Worm (Caenorhabditis elegans) whole organism, L4 larva: ENCODE results near the gene srbc-38.

Experiments used
- aly-2 ChIP-seq: sonication (generic microtip); optimal IDR thresholded peaks from 2 replicates; lab custom pipeline; 2018; ENCODE audit warnings: missing biosample characterization, missing genetic modification characterization
- ceh-82 ChIP-seq: sonication (generic microtip); optimal IDR thresholded peaks from 2 replicates; lab custom pipeline; 2017; ENCODE audit warnings: missing biosample characterization, missing genetic modification characterization
- dpl-1 ChIP-seq: fragments of 150-350 bp; optimal IDR thresholded peaks from 2 replicates; lab custom pipeline; 2014; ENCODE audit warnings: missing biosample characterization, missing genetic modification reagents, missing genetic modification characterization
- fos-1 ChIP-seq: fragments of 150-350 bp; optimal IDR thresholded peaks from 2 replicates; lab custom pipeline; 2014; ENCODE audit warnings: missing biosample characterization, missing genetic modification characterization
- lir-3 ChIP-seq: sonication (generic microtip); optimal IDR thresholded peaks from 2 replicates; lab custom pipeline; 2016; ENCODE audit warnings: mild to moderate bottlenecking, missing genetic modification characterization, missing compliant biosample characterization
- madf-9 ChIP-seq: fragments of 200-800 bp; sonication (Bioruptor generic); conservative IDR thresholded peaks from 2 replicates; pipeline ENCODE4 v1.3.6; 2022; ENCODE audit warnings: missing genetic modification reagents, missing genetic modification characterization, missing compliant biosample characterization
- mdl-1 ChIP-seq, 2 experiments: fragments of 150-350 bp in 1 of 2; sonication (generic microtip) in 1 of 2; optimal IDR thresholded peaks; 2 replicates each; lab custom pipeline; 2014 to 2017; ENCODE audit warnings: missing biosample characterization in 2 of 2, missing genetic modification characterization in 2 of 2
- nhr-11 ChIP-seq: fragments of 150-350 bp; optimal IDR thresholded peaks from 2 replicates; lab custom pipeline; 2014; ENCODE audit warnings: missing biosample characterization, missing genetic modification characterization
- nhr-237 ChIP-seq: sonication (generic microtip); optimal IDR thresholded peaks from 2 replicates; lab custom pipeline; 2017; ENCODE audit warnings: missing biosample characterization, missing genetic modification characterization
- nhr-28 ChIP-seq: fragments of 150-350 bp; optimal IDR thresholded peaks from 2 replicates; lab custom pipeline; 2014; ENCODE audit warnings: missing biosample characterization, missing genetic modification characterization
- nhr-6 ChIP-seq: fragments of 150-350 bp; optimal IDR thresholded peaks from 2 replicates; lab custom pipeline; 2014; ENCODE audit warnings: missing biosample characterization, missing genetic modification characterization
- nhr-76 ChIP-seq: fragments of 150-350 bp; optimal IDR thresholded peaks from 2 replicates; lab custom pipeline; 2014; ENCODE audit warnings: missing biosample characterization, missing genetic modification characterization
- nhr-77 ChIP-seq: fragments of 150-350 bp; optimal IDR thresholded peaks from 2 replicates; lab custom pipeline; 2014; ENCODE audit warnings: missing biosample characterization, missing genetic modification characterization
- ztf-11 ChIP-seq: fragments of 150-350 bp; optimal IDR thresholded peaks from 2 replicates; lab custom pipeline; 2014; ENCODE audit warnings: missing biosample characterization, missing genetic modification characterization

DNA sequence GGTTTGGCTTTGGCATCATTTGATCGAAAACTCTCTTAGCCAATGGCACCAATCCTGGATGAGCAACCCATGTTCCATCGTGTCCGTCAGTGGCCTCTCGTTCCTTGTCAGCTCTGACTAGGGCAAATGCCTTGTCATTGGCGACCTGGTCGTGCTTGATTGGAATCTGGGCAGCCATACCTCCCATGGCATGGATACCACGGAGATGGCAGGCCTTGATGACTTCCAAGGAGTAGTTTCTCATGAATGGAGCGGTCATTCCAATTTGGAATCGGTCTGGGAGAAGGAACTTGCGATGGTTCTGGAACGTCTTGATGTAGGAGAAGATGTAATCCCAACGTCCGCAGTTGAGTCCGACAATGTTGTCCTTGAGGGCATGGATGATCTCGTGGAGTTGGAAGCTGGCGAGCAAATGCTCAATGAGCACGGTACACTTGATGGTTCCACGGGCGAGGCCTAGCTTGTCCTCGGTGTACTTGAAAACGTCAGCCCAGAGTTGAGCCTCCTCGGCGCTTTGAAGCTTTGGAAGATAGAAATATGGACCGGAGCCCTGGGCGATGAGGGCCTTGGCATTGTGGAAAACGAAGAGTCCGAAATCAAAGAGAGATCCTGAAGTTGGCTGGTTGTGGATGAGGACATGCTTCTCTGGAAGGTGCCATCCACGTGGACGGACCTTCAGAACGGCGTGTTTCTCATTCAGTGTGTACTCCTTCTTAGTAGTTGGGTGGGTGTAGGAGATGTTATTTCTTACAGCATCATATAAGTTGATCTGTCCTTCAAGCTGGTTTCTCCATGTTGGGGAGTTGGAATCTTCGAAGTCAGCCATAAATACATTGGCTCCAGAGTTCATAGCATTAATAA, 18.2 kb downstream of the srbc-38 start:
- no peak for TF ChIP-seq ztf-11 (tag; lab: Kevin White, UChicago)
- TF ChIP-seq nhr-76 (tag; lab: Kevin White, UChicago), result no peak
- peak; percentile 49 for TF ChIP-seq nhr-6 (tag; lab: Kevin White, UChicago)
- no peak for TF ChIP-seq nhr-237 (tag; lab: Kevin White, UChicago)
- TF ChIP-seq madf-9, result no peak
- no peak for TF ChIP-seq dpl-1
- TF ChIP-seq mdl-1 (tag; optimal IDR thresholded peaks at IDR 0.05; lab: Kevin White, UChicago), result peak in 1 of 2 experiments; percentile 4
- no peak for TF ChIP-seq aly-2 (tag; lab: Kevin White, UChicago)
- TF ChIP-seq nhr-28 (tag; lab: Kevin White, UChicago), result no peak
- no peak for TF ChIP-seq lir-3
- TF ChIP-seq ceh-82 (tag; lab: Kevin White, UChicago), result no peak
- TF ChIP-seq fos-1 (tag; lab: Kevin White, UChicago), result no peak
- no peak for TF ChIP-seq nhr-11
- no peak for TF ChIP-seq nhr-77 (tag; lab: Kevin White, UChicago)
